Fruit fly (Drosophila melanogaster): Measurements from ENCODE around the gene CG42445.

DNA sequence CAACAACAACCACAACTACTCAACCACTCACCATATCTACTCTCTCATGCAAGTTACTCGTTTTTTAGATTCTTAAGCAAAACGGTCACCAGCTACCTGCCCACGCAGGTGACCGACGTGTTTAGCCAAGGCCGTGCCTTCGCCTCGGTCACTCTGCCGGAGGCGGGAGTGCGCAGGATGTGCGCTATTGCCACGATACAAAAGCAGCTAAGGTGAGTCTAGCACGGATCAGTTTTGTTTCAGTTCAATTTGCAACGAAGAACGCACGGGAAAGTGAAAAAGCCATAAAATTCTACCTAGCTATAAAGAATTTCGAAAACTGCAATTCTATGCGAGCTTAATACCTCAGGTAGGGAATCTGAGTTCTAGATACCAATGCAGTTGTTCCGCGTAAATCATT, 30.5 kb upstream of the CG42445 start:
- TF ChIP-seq CrebA (GFP tag; optimal IDR thresholded peaks at IDR 0.05; ENCODE audit: borderline replicate concordance): no peak
- TF ChIP-seq Hr78 (GFP tag; optimal IDR thresholded peaks at IDR 0.05): no peak
- no peak for TF ChIP-seq sage (GFP tag; optimal IDR thresholded peaks at IDR 0.05)
- TF ChIP-seq jim (GFP tag; optimal IDR thresholded peaks at IDR 0.05): no peak
- no peak for TF ChIP-seq foxo (GFP tag; optimal IDR thresholded peaks at IDR 0.05)
